Fruit fly (Drosophila melanogaster) whole organism, adult: ENCODE measurements around the gene CG8852.

ENCODE experiments used
- CG14711 ChIP-seq: fragments of 200-800 bp; sonication (Bioruptor generic); optimal IDR thresholded peaks from 2 replicates; lab custom pipeline; 2018; ENCODE audit warnings: missing biosample characterization, mild to moderate bottlenecking, missing genetic modification characterization, moderate library complexity
- CG5204 ChIP-seq: fragments of 200-800 bp; sonication (Bioruptor generic); optimal IDR thresholded peaks from 2 replicates; lab custom pipeline; 2016; ENCODE audit warnings: missing biosample characterization, missing genetic modification characterization
- Clk ChIP-seq: fragments of 200-800 bp; sonication (Bioruptor generic); optimal IDR thresholded peaks from 2 replicates; lab custom pipeline; 2017; ENCODE audit warnings: missing biosample characterization, missing genetic modification characterization
- Crg-1 ChIP-seq: fragments of 200-800 bp; sonication (Bioruptor generic); optimal IDR thresholded peaks from 2 replicates; lab custom pipeline; 2016; ENCODE audit warnings: missing biosample characterization, missing genetic modification characterization
- cnc ChIP-seq, 2 experiments: fragments of >200 bp; optimal IDR thresholded peaks; 2 replicates each; lab custom pipeline; 2017
- pad ChIP-seq: fragments of 200-800 bp; sonication (Bioruptor generic); optimal IDR thresholded peaks from 3 replicates; lab custom pipeline; 2017; ENCODE audit warnings: missing biosample characterization, missing genetic modification characterization, mild to moderate bottlenecking, moderate library complexity, missing genetic modification reagents
- tj ChIP-seq: fragments of 200-800 bp; sonication (Bioruptor generic); optimal IDR thresholded peaks from 3 replicates; lab custom pipeline; 2017; ENCODE audit warnings: missing biosample characterization, mild to moderate bottlenecking, missing genetic modification characterization, moderate library complexity

DNA sequence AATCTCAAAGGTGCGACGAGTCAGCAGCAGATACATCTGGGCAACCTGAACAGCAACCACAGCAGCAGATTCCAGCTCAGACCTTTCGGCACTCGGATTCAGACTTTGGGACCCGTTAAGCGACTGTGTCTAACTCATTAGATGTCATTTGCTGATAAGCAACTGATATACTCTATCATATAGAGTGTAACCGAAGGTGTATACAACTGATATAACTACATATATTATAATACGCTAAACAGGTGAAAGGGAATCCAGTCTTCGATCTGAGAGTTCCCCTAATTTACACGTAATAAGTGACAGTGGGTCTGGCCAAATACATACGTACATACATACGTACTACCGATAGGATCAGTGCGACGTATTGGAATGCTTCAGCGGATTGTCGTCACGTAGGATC, 25.7 kb downstream of the CG8852 start:
- TF ChIP-seq tj (no peak), cnc (optimal IDR thresholded peaks at IDR 0.05; lab: Kevin White, UChicago) (no peak), CG14711 (tag; lab: Kevin White, UChicago) (no peak), pad (GFP tag; lab: Kevin White, UChicago) (no peak), Crg-1 (no peak), CG5204 (GFP tag; lab: Kevin White, UChicago) (no peak), Clk (no peak)
